Worm (Caenorhabditis elegans) whole organism, L4 larva: ENCODE measurements around the gene clec-67.
"Not testable (repeated sequence)": the region's sequence is repeated elsewhere in the genome, so short reads cannot be mapped to it uniquely, and the experiment has no call there.

Experiments used
- F49E8.2 ChIP-seq: sonication (generic microtip); optimal IDR thresholded peaks from 2 replicates; lab custom pipeline; 2016; ENCODE audit warnings: missing compliant biosample characterization, mild to moderate bottlenecking, missing genetic modification characterization, borderline replicate concordance
- T20F7.1 ChIP-seq: fragments of 200-800 bp; sonication (Bioruptor generic); optimal IDR thresholded peaks from 2 replicates; lab custom pipeline; 2018; ENCODE audit warnings: mild to moderate bottlenecking, missing genetic modification characterization, missing compliant biosample characterization
- Y48G9A.11 ChIP-seq: fragments of 200-800 bp; sonication (Bioruptor generic); IDR thresholded peaks from 2 replicates; pipeline ENCODE4 v1.3.6; 2022; ENCODE audit warnings: missing genetic modification reagents, missing genetic modification characterization, missing compliant biosample characterization
- Y5F2A.4 ChIP-seq: fragments of 200-800 bp; sonication (Bioruptor generic); optimal IDR thresholded peaks from 2 replicates; lab custom pipeline; 2018; ENCODE audit warnings: mild to moderate bottlenecking, missing genetic modification characterization, missing compliant biosample characterization
- aly-2 ChIP-seq: sonication (generic microtip); optimal IDR thresholded peaks from 2 replicates; lab custom pipeline; 2018; ENCODE audit warnings: missing biosample characterization, missing genetic modification characterization
- ama-1 ChIP-seq: fragments of 150-350 bp; optimal IDR thresholded peaks from 2 replicates; lab custom pipeline; 2014; ENCODE audit warnings: inconsistent platforms, mixed read lengths
- attf-4 ChIP-seq: sonication (generic microtip); optimal IDR thresholded peaks from 3 replicates; lab custom pipeline; 2017; ENCODE audit warnings: missing biosample characterization, missing genetic modification characterization
- ctbp-1 ChIP-seq: fragments of 200-800 bp; sonication (Bioruptor generic); IDR thresholded peaks from 2 replicates; pipeline ENCODE4 v1.3.6; 2022; ENCODE audit warnings: missing genetic modification reagents, missing genetic modification characterization, missing compliant biosample characterization
- daf-19 ChIP-seq: fragments of 200-800 bp; sonication (Bioruptor generic); conservative IDR thresholded peaks from 2 replicates; pipeline ENCODE4 v1.3.6; 2022; ENCODE audit warnings: missing genetic modification characterization, missing compliant biosample characterization
- daf-8 ChIP-seq: fragments of 200-800 bp; sonication (Bioruptor generic); IDR thresholded peaks from 2 replicates; pipeline ENCODE4 v1.3.6; 2022; ENCODE audit warnings: missing genetic modification characterization, missing compliant biosample characterization
- dmd-9 ChIP-seq: fragments of 200-800 bp; sonication (Bioruptor generic); IDR thresholded peaks from 2 replicates; pipeline ENCODE4 v1.3.6; 2022; ENCODE audit warnings: missing genetic modification reagents, missing genetic modification characterization, missing compliant biosample characterization
- egl-27 ChIP-seq: sonication (generic microtip); optimal IDR thresholded peaks from 3 replicates; lab custom pipeline; 2017; ENCODE audit warnings: missing biosample characterization, missing genetic modification reagents, missing genetic modification characterization
- egl-43 ChIP-seq: fragments of 200-800 bp; sonication (Bioruptor generic); IDR thresholded peaks from 2 replicates; pipeline ENCODE4 v1.3.6; 2022; ENCODE audit warnings: missing genetic modification reagents, missing genetic modification characterization, missing compliant biosample characterization
- fkh-10 ChIP-seq: fragments of 150-350 bp; optimal IDR thresholded peaks from 2 replicates; lab custom pipeline; 2014; ENCODE audit warnings: missing biosample characterization, missing genetic modification reagents, missing genetic modification characterization
- gei-8 ChIP-seq: fragments of 200-800 bp; sonication (Bioruptor generic); optimal IDR thresholded peaks from 2 replicates; lab custom pipeline; 2018; ENCODE audit warnings: mild to moderate bottlenecking, missing genetic modification characterization, missing compliant biosample characterization
- hif-1 ChIP-seq, 2 experiments: sonication (generic microtip); optimal IDR thresholded peaks; 2 replicates each; lab custom pipeline; 2016 to 2017; ENCODE audit warnings: missing compliant biosample characterization in 2 of 2, missing genetic modification characterization in 2 of 2, missing genetic modification reagents in 2 of 2, missing genotype in 2 of 2, mild to moderate bottlenecking in 1 of 2
- hlh-30 ChIP-seq: sonication (generic microtip); optimal IDR thresholded peaks from 2 replicates; lab custom pipeline; 2017; ENCODE audit warnings: antibody characterized with exemption, mild to moderate bottlenecking, missing genetic modification characterization, missing compliant biosample characterization; ENCODE audit not compliant: insufficient read depth
- lin-15B ChIP-seq: fragments of 150-350 bp; sonication (generic microtip); optimal IDR thresholded peaks from 3 replicates; lab custom pipeline; 2014; ENCODE audit warnings: missing biosample characterization, missing genetic modification characterization
- lin-38 ChIP-seq: fragments of 200-800 bp; sonication (Bioruptor generic); IDR thresholded peaks from 2 replicates; pipeline ENCODE4 v1.3.6; 2022; ENCODE audit warnings: missing genetic modification reagents, missing genetic modification characterization, missing compliant biosample characterization
- madf-5 ChIP-seq, 2 experiments: fragments of 200-800 bp; sonication (Bioruptor generic); IDR thresholded peaks; 2 replicates each; pipeline ENCODE4 v1.3.6; 2022; ENCODE audit warnings: missing compliant biosample characterization in 2 of 2, missing genetic modification characterization in 2 of 2
- mdt-29 ChIP-seq: fragments of 200-800 bp; sonication (Bioruptor generic); IDR thresholded peaks from 2 replicates; pipeline ENCODE4 v1.3.6; 2022; ENCODE audit warnings: missing genetic modification reagents, missing genetic modification characterization, missing compliant biosample characterization
- mep-1 ChIP-seq: fragments of 150-350 bp; sonication (generic microtip); optimal IDR thresholded peaks from 3 replicates; lab custom pipeline; 2014; ENCODE audit warnings: missing biosample characterization, missing genetic modification characterization
- nhr-102 ChIP-seq: sonication (generic microtip); optimal IDR thresholded peaks from 2 replicates; lab custom pipeline; 2016; ENCODE audit warnings: mild to moderate bottlenecking, missing genetic modification characterization, moderate library complexity, missing compliant biosample characterization
- nhr-111 ChIP-seq: fragments of 200-800 bp; sonication (Bioruptor generic); optimal IDR thresholded peaks from 2 replicates; lab custom pipeline; 2018; ENCODE audit warnings: mild to moderate bottlenecking, missing genetic modification characterization, missing compliant biosample characterization
- nhr-42 ChIP-seq: fragments of 200-800 bp; sonication (Bioruptor generic); IDR thresholded peaks from 2 replicates; pipeline ENCODE4 v1.3.6; 2022; ENCODE audit warnings: missing genetic modification characterization, missing compliant biosample characterization
- nhr-77 ChIP-seq: fragments of 150-350 bp; optimal IDR thresholded peaks from 2 replicates; lab custom pipeline; 2014; ENCODE audit warnings: missing biosample characterization, missing genetic modification characterization
- pha-4 ChIP-seq, 2 experiments: fragments of 150-350 bp in 1 of 2; fragments of 200-800 bp in 1 of 2; sonication (Bioruptor generic) in 1 of 2; IDR thresholded peaks in 1 of 2; optimal IDR thresholded peaks in 1 of 2; 2 replicates each; pipeline versions ENCODE4 v1.3.6 to Lab custom; 2014 to 2022; ENCODE audit warnings: missing genetic modification characterization in 2 of 2, missing genetic modification reagents in 2 of 2, missing biosample characterization in 1 of 2, missing compliant biosample characterization in 1 of 2
- rbr-2 ChIP-seq: sonication (generic microtip); optimal IDR thresholded peaks from 2 replicates; lab custom pipeline; 2016; ENCODE audit warnings: missing genotype, missing genetic modification characterization, missing compliant biosample characterization
- set-16 ChIP-seq: fragments of 200-800 bp; sonication (Bioruptor generic); IDR thresholded peaks from 2 replicates; pipeline ENCODE4 v1.3.6; 2022; ENCODE audit warnings: missing genetic modification reagents, missing genetic modification characterization, missing compliant biosample characterization
- snpc-1.2 ChIP-seq: fragments of 200-800 bp; sonication (Bioruptor generic); IDR thresholded peaks from 2 replicates; pipeline ENCODE4 v1.3.6; 2022; ENCODE audit warnings: missing genetic modification reagents, missing genetic modification characterization, missing compliant biosample characterization
- tra-1 ChIP-seq: fragments of 200-800 bp; sonication (Bioruptor generic); IDR thresholded peaks from 2 replicates; pipeline ENCODE4 v1.3.6; 2022; ENCODE audit warnings: missing genetic modification reagents, missing genetic modification characterization, missing compliant biosample characterization
- unc-130 ChIP-seq: sonication (generic microtip); optimal IDR thresholded peaks from 2 replicates; lab custom pipeline; 2016; ENCODE audit warnings: missing genetic modification reagents, missing genetic modification characterization, missing compliant biosample characterization
- unc-62 ChIP-seq, 3 experiments: fragments of 150-350 bp in 1 of 3; sonication (generic microtip); optimal IDR thresholded peaks in 2 of 3; peaks in 1 of 3; 1 replicate in 1 of 3; 2 replicates in 2 of 3; lab custom pipeline; 2014 to 2017; ENCODE audit warnings: missing biosample characterization in 3 of 3, missing genetic modification characterization in 3 of 3, missing genetic modification reagents in 3 of 3, missing genotype in 1 of 3
- zag-1 ChIP-seq: fragments of 150-350 bp; optimal IDR thresholded peaks from 2 replicates; lab custom pipeline; 2014; ENCODE audit warnings: missing biosample characterization, missing genetic modification characterization
- ztf-7 ChIP-seq: fragments of 150-350 bp; optimal IDR thresholded peaks from 2 replicates; lab custom pipeline; 2014; ENCODE audit warnings: missing biosample characterization, missing genetic modification characterization

The clec-67 gene

ce11 chrIV:3947377-3947956 lies 25.5 kb downstream of the clec-67 start:
- TF ChIP-seq egl-43 (GFP tag; lab: Robert Waterston, UW) (peak; percentile 48; the same call in 1 of the 2 replicates), set-16 (GFP tag; lab: Robert Waterston, UW) (peak; percentile 92), Y48G9A.11 (0 out of 2 replicates have a peak, but pooled peaks have one; percentile 6), unc-62 (GFP tag; optimal IDR thresholded peaks at IDR 0.05 in 1 of 2; lab: Kevin White, UChicago) (peak in 1 of 2 experiments; percentile 52), snpc-1.2 (GFP tag; lab: Robert Waterston, UW) (0 out of 2 replicates have a peak, but pooled peaks have one; percentile 40)
- TF ChIP-seq unc-62 (tag; optimal IDR thresholded peaks at IDR 0.05; lab: Kevin White, UChicago) = not testable (repeated sequence)

- TF ChIP-seq mep-1 = no peak
- TF ChIP-seq lin-38 (GFP tag; lab: Robert Waterston, UW) = no peak
- no peak for TF ChIP-seq pha-4 (GFP tag; IDR thresholded peaks at IDR 0.05; lab: Robert Waterston, UW)
- TF ChIP-seq pha-4 (tag; optimal IDR thresholded peaks at IDR 0.05; lab: Kevin White, UChicago) = no peak
- no peak for TF ChIP-seq ctbp-1 (GFP tag; lab: Robert Waterston, UW)
- no peak for TF ChIP-seq F49E8.2
- TF ChIP-seq rbr-2 (tag; lab: Kevin White, UChicago) = no peak
- TF ChIP-seq unc-130 (GFP tag; lab: Kevin White, UChicago) = no peak
- TF ChIP-seq nhr-77 = no peak
- no peak for TF ChIP-seq egl-27 (tag; lab: Kevin White, UChicago)
- TF ChIP-seq tra-1 (GFP tag; lab: Robert Waterston, UW) = no peak
- no peak for TF ChIP-seq Y5F2A.4 (GFP tag; lab: Kevin White, UChicago)
- no peak for TF ChIP-seq gei-8 (GFP tag; lab: Kevin White, UChicago)
- TF ChIP-seq fkh-10 (GFP tag; lab: Kevin White, UChicago) = no peak
- TF ChIP-seq nhr-111 (GFP tag; lab: Kevin White, UChicago) = no peak
- TF ChIP-seq daf-19 (GFP tag; lab: Robert Waterston, UW) = no peak
- no peak for TF ChIP-seq dmd-9 (GFP tag; lab: Robert Waterston, UW)
- no peak for TF ChIP-seq ztf-7 (tag; lab: Kevin White, UChicago)
- no peak for TF ChIP-seq egl-43 (GFP tag; lab: Robert Waterston, UW)
- TF ChIP-seq, all 104 proteins: peak for 0
Observed at ce11 chrIV:3956095-3956494, 34.1 kb downstream of the clec-67 start, which contains the start of gene clec-73. clec-73 (minus strand) TSS chrIV:3956195.

- no peak for TF ChIP-seq aly-2 (tag; lab: Kevin White, UChicago)
- no peak for TF ChIP-seq daf-8
- TF ChIP-seq ama-1 (lab: Kevin White, UChicago) = no peak
- TF ChIP-seq lin-15B (tag; lab: Kevin White, UChicago) = no peak
- no peak for TF ChIP-seq hlh-30 (tag; lab: Kevin White, UChicago)
- no peak for TF ChIP-seq madf-5 (GFP tag; IDR thresholded peaks at IDR 0.05; lab: Robert Waterston, UW)
- no peak for TF ChIP-seq zag-1 (tag; lab: Kevin White, UChicago)
- no peak for TF ChIP-seq set-16 (GFP tag; lab: Robert Waterston, UW)
- TF ChIP-seq nhr-102 (tag; lab: Kevin White, UChicago) = no peak
- no peak for TF ChIP-seq snpc-1.2 (GFP tag; lab: Robert Waterston, UW)
- no peak for TF ChIP-seq T20F7.1 (GFP tag; lab: Kevin White, UChicago)
- no peak for TF ChIP-seq nhr-77
- no peak for TF ChIP-seq mdt-29 (GFP tag; lab: Robert Waterston, UW)
- TF ChIP-seq attf-4 (tag; lab: Kevin White, UChicago) = no peak
- no peak for TF ChIP-seq fkh-10 (GFP tag; lab: Kevin White, UChicago)
- no peak for TF ChIP-seq egl-43 (GFP tag; lab: Robert Waterston, UW)
- no peak for TF ChIP-seq hif-1 (tag; optimal IDR thresholded peaks at IDR 0.05; lab: Kevin White, UChicago)
- TF ChIP-seq nhr-42 (GFP tag; lab: Robert Waterston, UW) = no peak
- no peak for TF ChIP-seq Y48G9A.11
Observed at ce11 chrIV:3956705-3957104, 34.7 kb downstream of the clec-67 start, which contains the start of gene clec-74. clec-74 (plus strand) TSS chrIV:3957005.
